Worm (Caenorhabditis elegans): ENCODE data around the gene F44B9.2.

ce11 chrIII:8030963-8031362, 8.7 kb downstream of the F44B9.2 start, which contains the start of gene F44B9.9:
- no peak for TF ChIP-seq hlh-12 (tag; optimal IDR thresholded peaks at IDR 0.05)
- no peak for TF ChIP-seq snpc-1.1 (tag; optimal IDR thresholded peaks at IDR 0.05; ENCODE audit: insufficient read depth)
- no peak for TF ChIP-seq Y56A3A.18 (GFP tag; IDR thresholded peaks at IDR 0.05)
- no peak for TF ChIP-seq madf-3 (GFP tag; IDR thresholded peaks at IDR 0.05)
- TF ChIP-seq B0336.3 (GFP tag; IDR thresholded peaks at IDR 0.05), result no peak
- TF ChIP-seq him-1 (tag; optimal IDR thresholded peaks at IDR 0.05), result no peak
- no peak for TF ChIP-seq ets-4 (GFP tag; optimal IDR thresholded peaks at IDR 0.05)
- no peak for TF ChIP-seq B0261.1 (tag; optimal IDR thresholded peaks at IDR 0.05)
- TF ChIP-seq atf-7 (tag; optimal IDR thresholded peaks at IDR 0.05), result no peak
- TF ChIP-seq nfya-1 (tag; optimal IDR thresholded peaks at IDR 0.05; ENCODE audit: borderline replicate concordance, insufficient read depth), result no peak

Measured in whole organism, young adult.